Worm (Caenorhabditis elegans) whole organism, mixed stage, embryonic: ENCODE data around the gene sru-29.

Source experiments
- M03D4.4 ChIP-seq: sonication (generic microtip); optimal IDR thresholded peaks from 2 replicates; lab custom pipeline; 2017; ENCODE audit warnings: mild to moderate bottlenecking, missing genetic modification characterization, missing compliant biosample characterization
- bed-3 ChIP-seq: fragments of 200-800 bp; sonication (Bioruptor generic); optimal IDR thresholded peaks from 3 replicates; lab custom pipeline; 2018; ENCODE audit warnings: mild to moderate bottlenecking, missing genetic modification characterization, moderate library complexity, missing compliant biosample characterization
- ceh-39 ChIP-seq: fragments of 150-350 bp; optimal IDR thresholded peaks from 2 replicates; lab custom pipeline; 2014; ENCODE audit warnings: missing biosample characterization, missing genetic modification characterization
- ceh-43 ChIP-seq: fragments of 200-800 bp; sonication (Bioruptor generic); optimal IDR thresholded peaks from 2 replicates; lab custom pipeline; 2018; ENCODE audit warnings: mild to moderate bottlenecking, missing genetic modification characterization, moderate library complexity, missing compliant biosample characterization
- ceh-83 ChIP-seq: fragments of 200-800 bp; sonication (Bioruptor generic); optimal IDR thresholded peaks from 2 replicates; lab custom pipeline; 2018; ENCODE audit warnings: mild to moderate bottlenecking, missing genetic modification characterization, missing compliant biosample characterization
- ces-1 ChIP-seq: fragments of 150-350 bp; optimal IDR thresholded peaks from 2 replicates; lab custom pipeline; 2014; ENCODE audit warnings: missing biosample characterization, missing genetic modification reagents, missing genetic modification characterization
- cnd-1 ChIP-seq: fragments of 200-800 bp; sonication (Bioruptor generic); optimal IDR thresholded peaks from 2 replicates; lab custom pipeline; 2018; ENCODE audit warnings: mild to moderate bottlenecking, missing genetic modification characterization, missing compliant biosample characterization
- drap-1 ChIP-seq: fragments of 200-800 bp; sonication (Bioruptor generic); optimal IDR thresholded peaks from 3 replicates; lab custom pipeline; 2018; ENCODE audit warnings: mild to moderate bottlenecking, missing genetic modification characterization, missing compliant biosample characterization
- elt-3 ChIP-seq: fragments of 150-350 bp; optimal IDR thresholded peaks from 2 replicates; lab custom pipeline; 2014; ENCODE audit warnings: missing biosample characterization, missing genetic modification characterization
- flh-1 ChIP-seq: fragments of 200-800 bp; sonication (Bioruptor generic); optimal IDR thresholded peaks from 2 replicates; lab custom pipeline; 2018; ENCODE audit warnings: mild to moderate bottlenecking, missing genetic modification characterization, moderate library complexity, missing compliant biosample characterization
- ham-2 ChIP-seq: fragments of 200-800 bp; sonication (Bioruptor generic); optimal IDR thresholded peaks from 2 replicates; lab custom pipeline; 2018; ENCODE audit warnings: mild to moderate bottlenecking, missing genetic modification characterization, missing compliant biosample characterization
- hlh-1 ChIP-seq: fragments of 150-350 bp; optimal IDR thresholded peaks from 2 replicates; lab custom pipeline; 2014; ENCODE audit warnings: missing biosample characterization, missing genetic modification reagents, missing genetic modification characterization
- lin-13 ChIP-seq: fragments of 150-350 bp; optimal IDR thresholded peaks from 2 replicates; lab custom pipeline; 2014; ENCODE audit warnings: missing biosample characterization, missing genetic modification characterization
- lin-32 ChIP-seq: fragments of 200-800 bp; sonication (Bioruptor generic); optimal IDR thresholded peaks from 2 replicates; lab custom pipeline; 2018; ENCODE audit warnings: mild to moderate bottlenecking, missing genetic modification characterization, missing compliant biosample characterization
- lsy-2 ChIP-seq: fragments of 150-350 bp; optimal IDR thresholded peaks from 2 replicates; lab custom pipeline; 2014; ENCODE audit warnings: missing biosample characterization, missing genetic modification characterization
- mab-5 ChIP-seq: fragments of 150-350 bp; optimal IDR thresholded peaks from 2 replicates; lab custom pipeline; 2014; ENCODE audit warnings: missing biosample characterization, missing genetic modification characterization
- mep-1 ChIP-seq: fragments of 150-350 bp; optimal IDR thresholded peaks from 2 replicates; lab custom pipeline; 2017; ENCODE audit warnings: missing biosample characterization, missing genetic modification reagents, missing genetic modification characterization, inconsistent platforms
- nhr-12 ChIP-seq: fragments of 150-350 bp; optimal IDR thresholded peaks from 2 replicates; lab custom pipeline; 2014; ENCODE audit warnings: missing biosample characterization, missing genetic modification characterization
- nhr-2 ChIP-seq: fragments of 150-350 bp; optimal IDR thresholded peaks from 2 replicates; lab custom pipeline; 2014; ENCODE audit warnings: missing biosample characterization, missing genetic modification characterization
- nhr-237 ChIP-seq: fragments of 150-350 bp; optimal IDR thresholded peaks from 2 replicates; lab custom pipeline; 2014; ENCODE audit warnings: missing biosample characterization, missing genetic modification characterization
- nhr-28 ChIP-seq: fragments of 150-350 bp; optimal IDR thresholded peaks from 2 replicates; lab custom pipeline; 2014; ENCODE audit warnings: missing biosample characterization, missing genetic modification characterization
- nhr-76 ChIP-seq: sonication (generic microtip); optimal IDR thresholded peaks from 2 replicates; lab custom pipeline; 2017; ENCODE audit warnings: missing biosample characterization, missing genetic modification characterization
- pha-4 ChIP-seq: fragments of 150-350 bp; optimal IDR thresholded peaks from 2 replicates; lab custom pipeline; 2018; ENCODE audit warnings: missing biosample characterization, missing genetic modification reagents, missing genetic modification characterization
- sem-2 ChIP-seq: fragments of 200-800 bp; sonication (Bioruptor generic); optimal IDR thresholded peaks from 2 replicates; lab custom pipeline; 2018; ENCODE audit warnings: mild to moderate bottlenecking, missing genetic modification characterization, missing compliant biosample characterization
- snpc-4 ChIP-seq: fragments of 150-350 bp; optimal IDR thresholded peaks from 2 replicates; lab custom pipeline; 2014; ENCODE audit warnings: missing biosample characterization, missing genetic modification characterization
- sptf-1 ChIP-seq: sonication (generic microtip); optimal IDR thresholded peaks from 2 replicates; lab custom pipeline; 2017; ENCODE audit warnings: mild to moderate bottlenecking, missing genetic modification characterization, moderate library complexity, missing compliant biosample characterization
- tbx-8 ChIP-seq: fragments of 200-800 bp; sonication (Bioruptor generic); optimal IDR thresholded peaks from 2 replicates; lab custom pipeline; 2018; ENCODE audit warnings: mild to moderate bottlenecking, missing genetic modification characterization, moderate library complexity, missing compliant biosample characterization
- unc-120 ChIP-seq: sonication (generic microtip); optimal IDR thresholded peaks from 2 replicates; lab custom pipeline; 2017; ENCODE audit warnings: missing genetic modification characterization, missing compliant biosample characterization; ENCODE audit not compliant: poor library complexity, severe bottlenecking
- unc-39 ChIP-seq: fragments of 150-350 bp; optimal IDR thresholded peaks from 2 replicates; lab custom pipeline; 2014; ENCODE audit warnings: missing biosample characterization, missing genetic modification characterization
- unc-62 ChIP-seq: fragments of 150-350 bp; optimal IDR thresholded peaks from 2 replicates; lab custom pipeline; 2014; ENCODE audit warnings: missing biosample characterization, missing genetic modification reagents, missing genetic modification characterization
- zip-8 ChIP-seq: fragments of 150-350 bp; optimal IDR thresholded peaks from 2 replicates; lab custom pipeline; 2014; ENCODE audit warnings: missing biosample characterization, missing genetic modification characterization

Gene sru-29

DNA sequence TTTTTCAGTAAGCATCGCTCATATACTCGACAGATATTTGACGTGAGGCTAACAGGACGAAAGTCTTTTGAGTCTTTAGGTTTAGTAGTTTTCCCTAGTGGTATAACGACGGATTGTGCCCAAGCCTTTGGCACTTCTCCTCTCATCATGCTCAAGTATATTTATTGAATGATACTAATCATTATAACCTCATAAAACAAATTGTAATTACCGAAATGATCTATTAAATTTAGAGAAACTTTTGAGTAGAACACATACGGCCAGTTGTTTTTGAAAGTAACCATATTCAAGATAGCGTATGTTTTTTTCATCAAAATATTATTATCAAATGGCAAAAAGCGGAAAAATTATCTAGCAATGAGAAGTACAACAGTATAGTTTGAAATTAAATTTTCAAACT, 39.9 kb upstream of the sru-29 start:
- peak; percentile 90 for TF ChIP-seq ces-1 (GFP tag; lab: Kevin White, UChicago)
- TF ChIP-seq nhr-12 (tag; lab: Kevin White, UChicago), result no peak

DNA sequence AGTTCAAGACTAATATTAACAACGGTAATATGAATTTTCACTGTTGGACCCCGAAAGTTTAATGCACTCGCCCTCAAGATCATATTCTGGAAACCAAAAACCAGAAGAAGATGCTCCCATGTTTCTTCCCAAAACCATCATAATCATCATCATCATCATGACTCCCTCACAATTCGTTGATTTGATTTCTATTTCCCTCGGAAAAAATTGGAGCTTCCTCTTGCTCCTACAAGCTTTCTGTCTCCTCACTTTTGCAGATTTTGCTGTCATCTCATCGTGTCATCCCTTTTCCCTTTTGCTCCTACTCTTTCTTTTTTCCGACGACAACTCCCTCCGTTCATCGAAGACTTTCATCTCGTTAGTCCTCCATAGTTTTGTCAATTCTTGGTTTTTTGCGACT, 39.3 kb upstream of the sru-29 start, which contains the start of gene F46B6.2:
Gene F46B6.2 (plus strand): TSS at position 316 of the 400 bp plus-strand sequence.
- TF ChIP-seq ces-1 (GFP tag; lab: Kevin White, UChicago), result peak; percentile 99
- no peak for TF ChIP-seq mep-1
- no peak for TF ChIP-seq hlh-1 (tag; lab: Kevin White, UChicago)
- no peak for TF ChIP-seq nhr-237 (tag; lab: Kevin White, UChicago)
- no peak for TF ChIP-seq snpc-4 (tag; lab: Kevin White, UChicago)
- no peak for TF ChIP-seq ham-2 (GFP tag; lab: Kevin White, UChicago)

DNA sequence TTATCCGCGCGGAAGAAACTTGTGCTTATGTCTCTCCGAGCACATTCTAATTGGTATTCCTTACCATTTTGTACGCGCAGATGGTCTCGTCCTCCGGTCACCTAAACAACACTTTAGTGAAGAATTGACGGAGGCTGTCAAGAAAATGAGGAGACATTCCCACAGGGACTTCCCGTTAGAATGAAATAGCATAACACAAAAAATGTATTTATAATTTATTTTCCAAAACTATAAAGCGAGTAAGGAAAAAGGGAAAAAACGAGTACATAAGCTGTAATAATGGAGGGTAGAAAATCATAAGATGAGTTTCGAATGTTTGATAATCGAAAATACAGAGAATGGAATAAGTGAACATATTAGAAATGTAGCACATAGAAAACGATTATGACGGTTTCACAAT, 35.5 kb upstream of the sru-29 start, which contains the start of gene F46B6.12:
Gene F46B6.12 (minus strand): TSS at position 101 of the 400 bp plus-strand sequence.
- TF ChIP-seq sptf-1, result no peak
- TF ChIP-seq unc-120 (tag; lab: Kevin White, UChicago), result no peak
- TF ChIP-seq cnd-1 (tag; lab: Kevin White, UChicago), result no peak
- no peak for TF ChIP-seq mab-5 (tag; lab: Kevin White, UChicago)
- TF ChIP-seq ces-1 (GFP tag; lab: Kevin White, UChicago), result no peak
- no peak for TF ChIP-seq zip-8 (tag; lab: Kevin White, UChicago)
- no peak for TF ChIP-seq nhr-2 (tag; lab: Kevin White, UChicago)
- no peak for TF ChIP-seq ceh-43
- TF ChIP-seq sem-2 (GFP tag; lab: Kevin White, UChicago), result no peak
- TF ChIP-seq drap-1 (GFP tag; lab: Kevin White, UChicago), result no peak
- TF ChIP-seq unc-39 (tag; lab: Kevin White, UChicago), result no peak
- no peak for TF ChIP-seq lin-13
- no peak for TF ChIP-seq nhr-76 (tag; lab: Kevin White, UChicago)
- no peak for TF ChIP-seq pha-4
- TF ChIP-seq lin-32, result no peak
- TF ChIP-seq bed-3 (GFP tag; lab: Kevin White, UChicago), result no peak
- no peak for TF ChIP-seq tbx-8
- no peak for TF ChIP-seq ceh-39 (tag; lab: Kevin White, UChicago)
- no peak for TF ChIP-seq nhr-12 (tag; lab: Kevin White, UChicago)
- TF ChIP-seq nhr-28 (tag; lab: Kevin White, UChicago), result no peak
- TF ChIP-seq, all 35 proteins: peak for 0

DNA sequence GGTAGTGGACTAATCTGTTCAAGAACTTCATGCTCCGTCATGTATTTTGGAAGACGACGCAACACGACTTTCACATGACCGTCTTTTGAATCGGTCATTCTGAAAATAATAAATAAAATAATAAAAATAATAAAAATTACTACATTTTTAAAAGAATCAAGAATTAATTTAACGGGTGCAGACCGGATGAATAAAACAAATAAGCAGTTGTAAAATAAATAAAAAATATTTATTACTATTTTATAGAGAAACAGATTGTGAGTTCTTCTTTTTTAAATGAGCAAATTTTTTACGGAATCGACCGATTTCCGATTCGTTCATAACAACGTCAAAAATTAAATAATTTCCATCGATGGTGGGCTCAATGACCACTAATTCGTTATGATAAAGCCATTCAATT, 33.6 kb upstream of the sru-29 start, which contains the start of gene smg-4:
Gene smg-4 (minus strand): TSS at position 101 of the 400 bp plus-strand sequence.
- TF ChIP-seq elt-3 (tag; lab: Kevin White, UChicago) (no peak), lin-32 (no peak), nhr-2 (tag; lab: Kevin White, UChicago) (no peak), lsy-2 (tag; lab: Kevin White, UChicago) (no peak), ceh-83 (GFP tag; lab: Kevin White, UChicago) (no peak), nhr-237 (tag; lab: Kevin White, UChicago) (no peak), sem-2 (GFP tag; lab: Kevin White, UChicago) (no peak), zip-8 (tag; lab: Kevin White, UChicago) (no peak), drap-1 (GFP tag; lab: Kevin White, UChicago) (no peak), M03D4.4 (tag; lab: Kevin White, UChicago) (no peak), nhr-28 (tag; lab: Kevin White, UChicago) (no peak)

DNA sequence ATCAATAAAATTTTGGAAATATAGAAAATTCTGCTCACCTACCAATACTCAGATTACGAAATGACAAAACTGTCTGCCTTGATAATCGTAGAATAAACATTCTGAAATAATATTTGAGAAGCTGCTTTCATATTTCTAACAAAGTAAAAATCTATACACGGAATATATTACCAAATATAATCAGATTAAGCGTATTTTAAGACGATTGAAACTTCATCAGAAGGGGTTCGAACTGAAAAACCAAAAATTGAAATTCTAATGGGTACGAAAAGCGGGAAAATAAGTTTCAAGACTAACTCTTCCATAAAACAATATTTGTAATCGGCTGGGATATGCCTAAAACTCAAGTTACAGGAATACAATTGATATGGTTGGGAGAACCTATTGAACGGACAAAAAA, 31.8 kb upstream of the sru-29 start, which contains the start of gene F46B6.4:
Gene F46B6.4 (minus strand): TSS at position 101 of the 400 bp plus-strand sequence.
- no peak for TF ChIP-seq flh-1
- TF ChIP-seq unc-120 (tag; lab: Kevin White, UChicago), result no peak

DNA sequence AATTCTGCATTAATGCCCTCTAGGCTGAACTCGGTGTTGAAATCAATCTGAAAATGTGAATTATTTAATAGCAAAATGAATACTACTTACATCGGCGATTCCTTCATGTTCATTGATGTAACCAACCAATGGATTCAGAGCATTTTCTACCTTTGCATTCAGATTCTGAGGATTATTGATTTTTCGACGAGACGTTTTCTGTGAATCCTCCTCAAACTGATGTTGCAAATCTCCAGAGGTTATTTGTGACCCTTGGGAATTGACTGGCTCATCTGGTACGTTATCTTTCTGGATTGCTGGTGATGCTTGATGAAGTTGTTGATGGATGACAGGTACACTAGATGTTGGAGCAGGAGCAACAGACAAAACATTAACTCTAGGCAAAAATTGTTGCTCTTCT, 29.2 kb upstream of the sru-29 start:
- TF ChIP-seq elt-3 (tag; lab: Kevin White, UChicago) (no peak), ceh-83 (GFP tag; lab: Kevin White, UChicago) (no peak), tbx-8 (no peak), M03D4.4 (tag; lab: Kevin White, UChicago) (no peak), unc-120 (tag; lab: Kevin White, UChicago) (no peak), snpc-4 (tag; lab: Kevin White, UChicago) (no peak), drap-1 (GFP tag; lab: Kevin White, UChicago) (no peak), lin-13 (no peak), nhr-2 (tag; lab: Kevin White, UChicago) (no peak), ces-1 (GFP tag; lab: Kevin White, UChicago) (no peak), unc-62 (no peak), bed-3 (GFP tag; lab: Kevin White, UChicago) (no peak), lsy-2 (tag; lab: Kevin White, UChicago) (no peak), sem-2 (GFP tag; lab: Kevin White, UChicago) (no peak), ceh-39 (tag; lab: Kevin White, UChicago) (no peak), nhr-28 (tag; lab: Kevin White, UChicago) (no peak), unc-39 (tag; lab: Kevin White, UChicago) (no peak), sptf-1 (no peak), nhr-12 (tag; lab: Kevin White, UChicago) (no peak)
